Worm (Caenorhabditis elegans) whole organism, L1 larva: ENCODE results near the gene M02D8.5.

ENCODE experiments used
- C04F5.9 ChIP-seq: sonication (generic microtip); optimal IDR thresholded peaks from 2 replicates; lab custom pipeline; 2016; ENCODE audit warnings: missing genetic modification characterization, missing compliant biosample characterization
- C34B4.2 ChIP-seq: sonication (generic microtip); optimal IDR thresholded peaks from 2 replicates; lab custom pipeline; 2017; ENCODE audit warnings: mild to moderate bottlenecking, missing genetic modification characterization, missing compliant biosample characterization
- Y116A8C.19 ChIP-seq: sonication (generic microtip); optimal IDR thresholded peaks from 2 replicates; lab custom pipeline; 2016; ENCODE audit warnings: missing compliant biosample characterization, missing genetic modification characterization, borderline replicate concordance
- alr-1 ChIP-seq: fragments of 200-800 bp; sonication (Bioruptor generic); optimal IDR thresholded peaks from 2 replicates; lab custom pipeline; 2018; ENCODE audit warnings: borderline replicate concordance, mild to moderate bottlenecking, missing genetic modification characterization, missing compliant biosample characterization
- aly-2 ChIP-seq: fragments of 150-350 bp; optimal IDR thresholded peaks from 2 replicates; lab custom pipeline; 2014; ENCODE audit warnings: missing biosample characterization, missing genetic modification characterization
- ceh-63 ChIP-seq: fragments of 200-800 bp; sonication (Bioruptor generic); optimal IDR thresholded peaks from 2 replicates; lab custom pipeline; 2018; ENCODE audit warnings: mild to moderate bottlenecking, missing genetic modification characterization, missing compliant biosample characterization
- ceh-8 ChIP-seq: fragments of 200-800 bp; sonication (Bioruptor generic); optimal IDR thresholded peaks from 2 replicates; lab custom pipeline; 2018; ENCODE audit warnings: mild to moderate bottlenecking, missing genetic modification characterization, moderate library complexity, missing compliant biosample characterization
- ceh-82 ChIP-seq, 3 experiments: fragments of 150-350 bp in 1 of 3; sonication (generic microtip) in 2 of 3; optimal IDR thresholded peaks; 2 replicates each; lab custom pipeline; 2014 to 2017; ENCODE audit warnings: missing biosample characterization in 3 of 3, missing genetic modification characterization in 3 of 3
- ces-1 ChIP-seq: fragments of 150-350 bp; optimal IDR thresholded peaks from 2 replicates; lab custom pipeline; 2014; ENCODE audit warnings: missing biosample characterization, missing genetic modification reagents, missing genetic modification characterization
- dsc-1 ChIP-seq: sonication (generic microtip); optimal IDR thresholded peaks from 2 replicates; lab custom pipeline; 2016; ENCODE audit warnings: mild to moderate bottlenecking, missing genetic modification characterization, missing compliant biosample characterization
- efl-1 ChIP-seq, 4 experiments: fragments of 150-350 bp; optimal IDR thresholded peaks in 3 of 4; peaks in 1 of 4; 1 replicate in 1 of 4; 2 replicates in 3 of 4; lab custom pipeline; 2014; ENCODE audit warnings: missing biosample characterization in 2 of 4, missing genetic modification characterization in 2 of 4, missing genetic modification reagents in 2 of 4
- efl-3 ChIP-seq: fragments of 200-800 bp; sonication (Bioruptor generic); optimal IDR thresholded peaks from 2 replicates; lab custom pipeline; 2018; ENCODE audit warnings: mild to moderate bottlenecking, missing genetic modification characterization, missing compliant biosample characterization
- egl-13 ChIP-seq: sonication (generic microtip); optimal IDR thresholded peaks from 2 replicates; lab custom pipeline; 2016; ENCODE audit warnings: missing genotype, missing genetic modification reagents, missing genetic modification characterization, missing compliant biosample characterization
- egl-27 ChIP-seq, 2 experiments: fragments of 150-350 bp in 1 of 2; sonication (generic microtip); optimal IDR thresholded peaks; 3 replicates each; lab custom pipeline; 2017 to 2018; ENCODE audit warnings: missing biosample characterization in 2 of 2, missing genetic modification characterization in 2 of 2, missing genetic modification reagents in 2 of 2
- elt-2 ChIP-seq: sonication (generic microtip); optimal IDR thresholded peaks from 2 replicates; lab custom pipeline; 2016; ENCODE audit warnings: missing genetic modification characterization, mild to moderate bottlenecking, inconsistent platforms, missing compliant biosample characterization, missing genetic modification reagents
- elt-3 ChIP-seq, 6 experiments: fragments of 150-350 bp in 1 of 6; sonication (generic microtip); optimal IDR thresholded peaks; 2 replicates each; lab custom pipeline; 2017 to 2018; ENCODE audit warnings: missing biosample characterization in 6 of 6, missing genetic modification characterization in 6 of 6, inconsistent platforms in 1 of 6
- fkh-8 ChIP-seq: sonication (generic microtip); optimal IDR thresholded peaks from 2 replicates; lab custom pipeline; 2016; ENCODE audit warnings: mild to moderate bottlenecking, missing genetic modification characterization, missing compliant biosample characterization
- fos-1 ChIP-seq: fragments of 150-350 bp; optimal IDR thresholded peaks from 2 replicates; lab custom pipeline; 2014; ENCODE audit warnings: missing biosample characterization, missing genetic modification characterization
- grh-1 ChIP-seq: fragments of 200-800 bp; sonication (Bioruptor generic); IDR thresholded peaks from 2 replicates; pipeline ENCODE4 v1.3.6; 2022; ENCODE audit warnings: missing genetic modification reagents, missing genetic modification characterization, missing compliant biosample characterization
- irx-1 ChIP-seq: sonication (generic microtip); optimal IDR thresholded peaks from 2 replicates; lab custom pipeline; 2016; ENCODE audit warnings: missing genetic modification characterization, missing compliant biosample characterization
- isw-1 ChIP-seq: fragments of 200-800 bp; sonication (Bioruptor generic); IDR thresholded peaks from 2 replicates; pipeline ENCODE4 v1.3.6; 2022; ENCODE audit warnings: missing genetic modification characterization, missing compliant biosample characterization
- lin-13 ChIP-seq: fragments of 150-350 bp; optimal IDR thresholded peaks from 2 replicates; lab custom pipeline; 2014; ENCODE audit warnings: missing biosample characterization, missing genetic modification reagents, missing genetic modification characterization
- lin-14 ChIP-seq: fragments of 200-800 bp; sonication (Bioruptor generic); optimal IDR thresholded peaks from 2 replicates; lab custom pipeline; 2018; ENCODE audit warnings: mild to moderate bottlenecking, missing genetic modification characterization, moderate library complexity, missing compliant biosample characterization
- lin-35 ChIP-seq, 2 experiments: fragments of 150-350 bp; optimal IDR thresholded peaks; 2 replicates each; lab custom pipeline; 2014; ENCODE audit warnings: missing biosample characterization in 2 of 2, missing genetic modification characterization in 2 of 2, missing genetic modification reagents in 2 of 2
- mdl-1 ChIP-seq, 2 experiments: fragments of 150-350 bp; optimal IDR thresholded peaks; 2 replicates each; lab custom pipeline; 2014 to 2017; ENCODE audit warnings: missing biosample characterization in 2 of 2, missing genetic modification characterization in 2 of 2, inconsistent platforms in 1 of 2
- mep-1 ChIP-seq: fragments of 150-350 bp; optimal IDR thresholded peaks from 2 replicates; lab custom pipeline; 2014; ENCODE audit warnings: missing biosample characterization, missing genetic modification characterization
- nhr-20 ChIP-seq: sonication (generic microtip); optimal IDR thresholded peaks from 2 replicates; lab custom pipeline; 2016; ENCODE audit warnings: mild to moderate bottlenecking, missing genetic modification characterization, missing compliant biosample characterization
- nhr-77 ChIP-seq: fragments of 150-350 bp; optimal IDR thresholded peaks from 2 replicates; lab custom pipeline; 2014; ENCODE audit warnings: missing biosample characterization, missing genetic modification characterization
- nhr-85 ChIP-seq: sonication (generic microtip); peaks from one replicate; lab custom pipeline; 2016; ENCODE audit warnings: missing genetic modification characterization, inconsistent platforms, missing compliant biosample characterization
- pax-3 ChIP-seq: fragments of 200-800 bp; sonication (Bioruptor generic); optimal IDR thresholded peaks from 2 replicates; lab custom pipeline; 2018; ENCODE audit warnings: mild to moderate bottlenecking, missing genetic modification characterization, moderate library complexity, missing compliant biosample characterization
- pqm-1 ChIP-seq: sonication (generic microtip); optimal IDR thresholded peaks from 3 replicates; lab custom pipeline; 2017; ENCODE audit warnings: missing biosample characterization, missing genetic modification characterization
- rnt-1 ChIP-seq: sonication (generic microtip); optimal IDR thresholded peaks from 2 replicates; lab custom pipeline; 2016; ENCODE audit warnings: mild to moderate bottlenecking, missing genetic modification characterization, moderate library complexity, missing compliant biosample characterization
- skn-1 ChIP-seq: fragments of 150-350 bp; optimal IDR thresholded peaks from 2 replicates; lab custom pipeline; 2014; ENCODE audit warnings: missing biosample characterization, missing genetic modification characterization
- snpc-4 ChIP-seq: fragments of 150-350 bp; optimal IDR thresholded peaks from 2 replicates; lab custom pipeline; 2014; ENCODE audit warnings: missing biosample characterization, missing genetic modification characterization
- snu-23 ChIP-seq: sonication (generic microtip); optimal IDR thresholded peaks from 2 replicates; lab custom pipeline; 2016; ENCODE audit warnings: missing genetic modification characterization, missing compliant biosample characterization
- tlp-1 ChIP-seq: fragments of 150-350 bp; optimal IDR thresholded peaks from 2 replicates; lab custom pipeline; 2014; ENCODE audit warnings: missing biosample characterization, missing genetic modification characterization
- unc-130 ChIP-seq: fragments of 150-350 bp; optimal IDR thresholded peaks from 2 replicates; lab custom pipeline; 2017; ENCODE audit warnings: missing biosample characterization, missing genetic modification characterization, inconsistent platforms
- unc-62 ChIP-seq: fragments of 150-350 bp; optimal IDR thresholded peaks from 2 replicates; lab custom pipeline; 2014; ENCODE audit warnings: missing biosample characterization, missing genetic modification reagents, missing genetic modification characterization
- unc-86 ChIP-seq: sonication (generic microtip); optimal IDR thresholded peaks from 2 replicates; lab custom pipeline; 2016; ENCODE audit warnings: missing genetic modification characterization, missing compliant biosample characterization
- vab-15 ChIP-seq: sonication (generic microtip); optimal IDR thresholded peaks from 2 replicates; lab custom pipeline; 2017; ENCODE audit warnings: missing genotype, mild to moderate bottlenecking, missing genetic modification characterization, missing compliant biosample characterization
- xbp-1 ChIP-seq: sonication (generic microtip); optimal IDR thresholded peaks from 2 replicates; lab custom pipeline; 2016; ENCODE audit warnings: missing genetic modification characterization, missing compliant biosample characterization
- zip-4 ChIP-seq: fragments of 200-800 bp; sonication (Bioruptor generic); optimal IDR thresholded peaks from 2 replicates; lab custom pipeline; 2018; ENCODE audit warnings: mild to moderate bottlenecking, missing genetic modification characterization, moderate library complexity, missing compliant biosample characterization
- ztf-4 ChIP-seq: fragments of 150-350 bp; optimal IDR thresholded peaks from 2 replicates; lab custom pipeline; 2014; ENCODE audit warnings: missing biosample characterization, missing genetic modification characterization

M02D8.5 gene

DNA sequence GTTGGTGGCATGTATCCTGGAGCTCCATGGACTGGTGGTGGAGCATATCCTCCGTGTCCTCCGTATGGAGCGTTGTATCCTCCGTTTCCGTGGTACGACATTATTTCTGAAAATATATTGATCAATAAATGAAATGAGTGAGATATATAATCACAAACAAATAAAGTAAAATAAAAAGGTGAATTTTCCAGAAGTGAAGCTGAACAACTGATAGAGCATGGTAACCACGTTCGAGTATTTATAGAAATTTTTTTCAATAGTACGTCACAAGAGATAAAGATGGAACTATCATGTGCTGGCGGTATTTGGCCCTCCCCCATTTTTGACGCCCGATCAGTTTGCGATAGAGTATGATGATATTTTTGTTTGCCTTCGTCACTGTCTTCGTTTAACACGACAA is 44.6 kb downstream of the M02D8.5 start, which contains the start of gene F53A9.7:
F53A9.7 (minus strand) TSS at position 101 of the 400 bp plus-strand sequence.
- TF ChIP-seq zip-4 (no peak), nhr-85 (tag; lab: Kevin White, UChicago) (peak; percentile 35)
- TF ChIP-seq, all 84 proteins: peak for 1

DNA sequence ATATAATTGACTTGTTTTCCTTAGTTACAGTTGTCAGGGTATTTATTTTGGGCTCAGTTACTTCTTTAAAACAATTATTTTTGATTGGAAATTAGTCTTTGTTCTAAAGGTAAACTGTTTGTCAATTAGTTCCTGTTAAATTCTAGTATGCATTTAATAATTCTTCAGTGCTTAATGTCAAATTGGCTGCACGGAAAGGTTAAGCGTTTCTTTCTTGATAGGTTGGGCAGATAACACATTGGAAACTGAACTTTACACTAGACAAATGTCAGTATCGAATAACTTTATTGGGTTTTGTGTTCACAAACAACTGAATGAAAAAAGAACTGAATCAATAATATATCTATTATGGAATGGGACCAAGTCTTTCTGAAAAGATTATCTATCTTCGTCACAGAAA is 46.6 kb downstream of the M02D8.5 start:
- TF ChIP-seq elt-3 (tag; optimal IDR thresholded peaks at IDR 0.05; lab: Kevin White, UChicago) (no peak), isw-1 (GFP tag; lab: Robert Waterston, UW) (no peak), unc-86 (no peak), snu-23 (GFP tag; lab: Kevin White, UChicago) (no peak), C04F5.9 (tag; lab: Kevin White, UChicago) (no peak), rnt-1 (no peak), egl-27 (tag; optimal IDR thresholded peaks at IDR 0.05; lab: Kevin White, UChicago) (no peak), aly-2 (tag; lab: Kevin White, UChicago) (no peak), irx-1 (no peak), fkh-8 (tag; lab: Kevin White, UChicago) (no peak), Y116A8C.19 (tag; lab: Kevin White, UChicago) (no peak), unc-130 (tag; lab: Kevin White, UChicago) (no peak), mep-1 (tag; lab: Kevin White, UChicago) (no peak), elt-2 (no peak), ceh-82 (tag; optimal IDR thresholded peaks at IDR 0.05; lab: Kevin White, UChicago) (no peak), alr-1 (no peak)
- TF ChIP-seq, all 84 proteins: peak for 0

DNA sequence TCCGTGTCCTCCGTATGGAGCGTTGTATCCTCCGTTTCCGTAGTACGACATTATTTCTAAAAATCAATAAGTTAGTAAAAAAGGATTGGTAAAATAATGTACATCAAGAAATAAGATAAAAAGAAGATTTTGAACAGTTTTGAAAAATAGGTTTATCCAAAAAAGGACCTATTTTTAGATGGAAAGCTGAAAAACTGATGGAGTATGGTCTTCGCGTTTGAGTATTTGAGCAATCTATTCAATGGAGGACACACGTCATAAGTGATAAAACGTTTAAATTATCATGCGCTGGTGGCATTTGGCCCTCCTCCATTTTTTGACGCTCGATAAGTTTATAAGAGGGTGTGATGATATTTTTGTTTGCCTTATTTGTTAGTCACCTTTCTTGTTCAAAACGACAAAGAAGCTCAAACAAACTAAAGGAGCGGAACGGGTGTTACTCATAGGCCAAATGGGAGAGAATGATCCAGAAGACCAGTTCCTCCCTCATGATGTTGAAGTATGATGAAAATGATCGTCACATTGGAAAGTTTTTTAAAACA is 47.6 kb downstream of the M02D8.5 start, which contains the start of gene F53A9.6:
F53A9.6 (minus strand) TSS at position 51 of the 542 bp plus-strand sequence.
- TF ChIP-seq efl-1 (optimal IDR thresholded peaks at IDR 0.05; lab: Kevin White, UChicago), result no peak
- peak in 1 of 2 experiments; percentile 74 for TF ChIP-seq efl-1 (GFP tag; optimal IDR thresholded peaks at IDR 0.05 in 1 of 2; lab: Kevin White, UChicago)
- no peak for TF ChIP-seq ceh-8 (GFP tag; lab: Kevin White, UChicago)
- no peak for TF ChIP-seq ceh-63 (GFP tag; lab: Kevin White, UChicago)
- peak; percentile 64 for TF ChIP-seq elt-2
- no peak for TF ChIP-seq snu-23 (GFP tag; lab: Kevin White, UChicago)
- no peak for TF ChIP-seq tlp-1 (tag; lab: Kevin White, UChicago)
- TF ChIP-seq, all 84 proteins: peak for 2

DNA sequence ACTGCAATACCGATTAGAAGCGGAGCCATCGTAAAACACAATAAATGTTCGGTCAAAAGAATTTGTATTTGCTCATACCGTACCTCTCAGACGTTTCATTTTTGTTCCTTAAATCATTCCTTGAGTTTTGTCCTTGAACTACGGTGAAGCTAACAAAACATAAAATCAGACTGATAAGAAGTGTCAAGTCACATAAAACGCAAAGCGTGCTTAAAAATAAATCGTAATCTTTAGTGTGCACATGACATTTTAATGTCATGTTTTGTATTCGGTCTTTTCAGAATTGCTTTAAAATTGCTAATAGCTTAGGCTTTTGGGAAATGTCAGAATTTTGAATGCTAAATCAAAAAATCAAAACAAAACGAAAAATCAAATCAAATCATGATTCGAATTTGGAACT is 48.7 kb downstream of the M02D8.5 start:
- TF ChIP-seq grh-1 (GFP tag; lab: Robert Waterston, UW), result no peak
- TF ChIP-seq lin-14 (GFP tag; lab: Kevin White, UChicago), result no peak
- TF ChIP-seq lin-13 (GFP tag; lab: Kevin White, UChicago), result no peak
- no peak for TF ChIP-seq mdl-1 (tag; optimal IDR thresholded peaks at IDR 0.05; lab: Kevin White, UChicago)
- TF ChIP-seq mep-1 (tag; lab: Kevin White, UChicago), result no peak
- TF ChIP-seq egl-13 (tag; lab: Kevin White, UChicago), result no peak
- TF ChIP-seq vab-15 (tag; lab: Kevin White, UChicago), result no peak
- TF ChIP-seq elt-2, result peak; percentile 81
- TF ChIP-seq fos-1 (tag; lab: Kevin White, UChicago), result no peak
- TF ChIP-seq aly-2 (tag; lab: Kevin White, UChicago), result no peak
- no peak for TF ChIP-seq pax-3 (tag; lab: Kevin White, UChicago)
- TF ChIP-seq C34B4.2 (tag; lab: Kevin White, UChicago), result no peak
- peak in 1 of 2 experiments; percentile 39 for TF ChIP-seq lin-35 (GFP tag; optimal IDR thresholded peaks at IDR 0.05; lab: Kevin White, UChicago)
- no peak for TF ChIP-seq dsc-1 (tag; lab: Kevin White, UChicago)
- TF ChIP-seq nhr-77 (tag; lab: Kevin White, UChicago), result no peak
- TF ChIP-seq xbp-1, result no peak
- no peak for TF ChIP-seq snpc-4 (tag; lab: Kevin White, UChicago)
- TF ChIP-seq pqm-1, result no peak
- TF ChIP-seq ztf-4, result no peak
- no peak for TF ChIP-seq skn-1
- no peak for TF ChIP-seq ces-1 (GFP tag; lab: Kevin White, UChicago)
- TF ChIP-seq unc-62, result no peak
- TF ChIP-seq nhr-20, result peak; percentile 31
- TF ChIP-seq efl-1 (optimal IDR thresholded peaks at IDR 0.05; lab: Kevin White, UChicago), result no peak
- no peak for TF ChIP-seq efl-1 (GFP tag; optimal IDR thresholded peaks at IDR 0.05 in 1 of 2; lab: Kevin White, UChicago)
- no peak for TF ChIP-seq efl-3
